Worm (Caenorhabditis elegans) whole organism, L4 larva: Measurements from ENCODE around the gene F08G2.7.
"Not testable (repeated sequence)": the region's sequence is repeated elsewhere in the genome, so short reads cannot be mapped to it uniquely, and the experiment has no call there.

Experiments
- ZK337.2 ChIP-seq: fragments of 200-800 bp; sonication (Bioruptor generic); IDR thresholded peaks from 2 replicates; pipeline ENCODE4 v1.3.6; 2022; ENCODE audit warnings: missing genetic modification reagents, missing genetic modification characterization, missing compliant biosample characterization
- aly-2 ChIP-seq: sonication (generic microtip); optimal IDR thresholded peaks from 2 replicates; lab custom pipeline; 2018; ENCODE audit warnings: missing biosample characterization, missing genetic modification characterization
- ceh-32 ChIP-seq: sonication (generic microtip); optimal IDR thresholded peaks from 2 replicates; lab custom pipeline; 2016; ENCODE audit warnings: mild to moderate bottlenecking, missing genetic modification characterization, missing compliant biosample characterization; ENCODE audit not compliant: poor library complexity
- lir-3 ChIP-seq: sonication (generic microtip); optimal IDR thresholded peaks from 2 replicates; lab custom pipeline; 2016; ENCODE audit warnings: mild to moderate bottlenecking, missing genetic modification characterization, missing compliant biosample characterization
- mep-1 ChIP-seq: fragments of 150-350 bp; sonication (generic microtip); optimal IDR thresholded peaks from 3 replicates; lab custom pipeline; 2014; ENCODE audit warnings: missing biosample characterization, missing genetic modification characterization
- nhr-6 ChIP-seq: fragments of 150-350 bp; optimal IDR thresholded peaks from 2 replicates; lab custom pipeline; 2014; ENCODE audit warnings: missing biosample characterization, missing genetic modification characterization
- nhr-76 ChIP-seq: fragments of 150-350 bp; optimal IDR thresholded peaks from 2 replicates; lab custom pipeline; 2014; ENCODE audit warnings: missing biosample characterization, missing genetic modification characterization

- TF ChIP-seq aly-2 (tag; lab: Kevin White, UChicago); nhr-6 (tag; lab: Kevin White, UChicago); ceh-32 (tag; lab: Kevin White, UChicago); nhr-76 (tag; lab: Kevin White, UChicago); ZK337.2 (GFP tag; lab: Robert Waterston, UW); lir-3 (tag; lab: Kevin White, UChicago); mep-1 (tag; lab: Kevin White, UChicago): not testable (repeated sequence)
Measured at ce11 chrII:13824570-13824969, 16.4 kb downstream of the F08G2.7 start.
